Worm (Caenorhabditis elegans) whole organism, L4/young adult: Measurements from ENCODE around the gene col-123.
A peak's percentile ranks its signal among the peaks of the same experiment; 100 is the strongest.

Experiments used
- W03F9.2 ChIP-seq: fragments of 150-350 bp; optimal IDR thresholded peaks from 2 replicates; lab custom pipeline; 2014; ENCODE audit warnings: missing biosample characterization, missing genetic modification characterization
- dao-5 ChIP-seq: sonication (generic microtip); optimal IDR thresholded peaks from 2 replicates; lab custom pipeline; 2016; ENCODE audit warnings: missing genotype, missing genetic modification characterization, moderate library complexity, missing compliant biosample characterization
- him-1 ChIP-seq: sonication (generic microtip); optimal IDR thresholded peaks from 2 replicates; lab custom pipeline; 2016; ENCODE audit warnings: missing genotype, missing genetic modification reagents, missing genetic modification characterization, missing compliant biosample characterization

Gene col-123

DNA sequence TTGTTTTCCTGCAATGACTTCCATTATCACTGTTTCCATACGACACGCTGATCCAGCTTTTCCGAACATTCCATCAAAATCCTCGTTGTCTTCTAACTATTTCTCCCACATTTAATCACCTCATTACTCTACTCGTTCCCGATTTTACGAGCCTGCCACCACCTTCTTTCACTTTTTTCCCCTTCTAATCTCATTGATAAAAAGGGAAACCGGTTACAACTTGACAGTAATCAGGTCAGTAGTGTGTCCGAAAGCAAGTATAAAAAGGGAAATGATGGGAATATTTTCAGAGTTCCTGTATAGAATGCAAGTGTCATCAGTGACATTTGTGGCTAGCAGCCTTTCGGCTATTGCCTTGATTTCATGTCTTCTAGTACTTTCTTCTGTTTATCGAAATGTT, at the start of gene col-123:
TSS of gene col-123 (plus strand) at position 301 of the 400 bp plus-strand sequence.
- TF ChIP-seq dao-5 (tag; lab: Kevin White, UChicago), result no peak
- TF ChIP-seq him-1, result no peak
- TF ChIP-seq W03F9.2, result no peak

DNA sequence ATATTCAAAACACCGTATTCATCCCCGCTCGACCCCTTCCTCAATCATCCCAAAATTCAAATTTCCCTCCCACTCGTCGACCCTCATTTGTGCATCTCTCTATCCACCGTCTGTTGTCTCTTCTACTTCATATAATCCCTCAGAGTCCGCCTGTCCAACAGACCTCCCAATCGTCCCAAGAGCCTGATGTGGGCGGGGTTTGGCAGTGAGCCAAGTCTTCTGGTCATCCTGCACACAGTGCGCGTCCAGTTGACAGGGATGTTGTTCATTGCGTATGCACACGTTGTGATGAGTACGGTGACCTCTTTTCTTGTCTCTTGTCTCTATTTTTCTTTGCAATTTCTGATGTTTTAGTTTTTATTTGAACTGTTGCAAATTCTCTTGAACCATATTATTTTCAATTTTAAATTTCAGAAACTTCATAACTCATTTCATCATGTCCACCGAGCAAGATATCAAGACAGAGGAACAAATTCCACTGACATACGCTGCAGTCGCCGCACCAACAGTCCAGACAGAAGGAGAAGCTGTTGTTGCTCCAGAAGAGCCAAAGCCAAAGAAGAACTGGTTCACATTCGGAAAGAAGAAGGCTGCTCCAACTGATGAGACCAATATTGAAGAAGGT, 49.5 kb upstream of the col-123 start, which contains the start of gene cav-1:
TSS of gene cav-1 (plus strand) at position 415 of the 625 bp plus-strand sequence.
- TF ChIP-seq dao-5 (tag; lab: Kevin White, UChicago), result no peak
- TF ChIP-seq W03F9.2, result no peak
- TF ChIP-seq him-1, result no peak

DNA sequence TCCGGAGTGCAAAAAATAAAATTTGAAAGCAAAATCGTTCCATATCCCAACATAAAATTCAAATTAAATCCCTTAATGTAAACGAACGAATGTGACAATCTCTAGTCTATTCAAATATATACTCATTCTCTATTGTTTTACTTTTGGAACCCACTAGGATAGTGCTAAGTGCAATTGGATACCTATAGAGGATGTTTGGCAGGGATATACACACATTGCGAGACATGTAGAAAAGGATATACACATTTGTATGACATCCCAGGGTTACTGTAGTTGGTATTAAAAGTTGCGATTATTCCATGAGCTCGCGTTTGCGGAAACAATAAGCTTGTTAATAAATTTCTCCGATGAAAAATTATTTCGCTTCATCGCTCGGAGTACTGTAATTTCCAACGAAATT, 48.3 kb upstream of the col-123 start:
- TF ChIP-seq W03F9.2, result no peak
- no peak for TF ChIP-seq him-1
- TF ChIP-seq dao-5 (tag; lab: Kevin White, UChicago), result no peak

DNA sequence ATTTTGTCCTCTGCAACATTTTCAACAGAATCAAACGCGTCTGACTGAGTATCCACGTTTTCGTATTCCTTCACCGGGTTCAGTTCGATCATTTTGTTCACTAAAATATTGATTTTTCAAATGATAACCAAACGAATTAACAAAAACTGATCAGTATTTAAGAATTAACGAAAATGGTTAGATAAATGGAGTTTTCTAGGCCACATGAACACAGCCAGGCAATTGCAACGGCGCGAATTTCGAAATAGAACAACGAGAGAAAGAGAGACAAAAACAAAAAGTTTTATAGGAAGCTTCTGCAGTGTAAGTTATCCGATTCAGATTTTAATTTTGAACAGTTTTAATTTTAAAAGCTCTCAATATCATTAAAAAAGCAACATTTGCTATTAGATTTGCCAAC, 44.2 kb upstream of the col-123 start, which contains the start of gene sna-2:
TSS of gene sna-2 (minus strand) at position 100 of the 400 bp plus-strand sequence.
- TF ChIP-seq W03F9.2 (no peak), him-1 (no peak), dao-5 (tag; lab: Kevin White, UChicago) (no peak)

DNA sequence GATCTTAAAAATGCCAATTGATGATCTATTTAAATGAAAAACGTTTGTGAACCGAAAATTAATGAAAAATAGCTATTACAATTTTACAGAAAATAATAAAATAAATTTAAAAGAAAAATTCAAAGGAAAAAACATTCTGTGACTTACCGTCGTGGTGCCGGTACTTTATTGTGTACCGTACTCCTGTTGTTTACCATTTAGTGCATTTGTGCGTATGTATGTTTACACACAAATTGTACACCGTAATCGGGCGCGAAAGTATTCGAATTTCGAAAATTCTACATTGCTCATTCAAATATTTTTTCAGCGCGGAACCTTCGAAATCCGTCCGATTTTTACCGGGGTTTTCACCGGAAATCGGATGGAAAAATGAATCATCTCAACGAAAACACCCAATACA, 43.7 kb upstream of the col-123 start, which contains the start of gene T13F2.6:
TSS of gene T13F2.6 (plus strand) at position 306 of the 400 bp plus-strand sequence.
- TF ChIP-seq W03F9.2 (peak; percentile 43), him-1 (no peak), dao-5 (tag; lab: Kevin White, UChicago) (no peak)

DNA sequence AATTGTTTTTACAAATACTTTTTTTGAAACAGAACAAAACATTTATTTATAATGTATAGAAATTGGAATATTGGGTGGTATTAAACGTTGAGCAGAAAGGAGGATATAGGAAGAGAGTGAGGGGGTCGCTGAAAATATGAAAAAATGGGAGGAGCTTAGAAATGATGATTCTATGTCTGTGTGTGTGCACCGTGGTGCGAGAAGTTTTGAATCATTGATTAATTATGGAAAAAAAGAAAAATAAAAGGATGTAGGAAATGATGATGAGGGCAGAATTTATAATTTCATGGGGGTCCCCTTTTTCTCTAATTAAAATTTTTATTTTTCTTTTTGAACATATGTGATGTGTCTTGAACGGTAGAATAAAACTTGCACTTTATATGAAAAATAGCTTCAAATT, 37.0 kb upstream of the col-123 start, which contains the start of gene sre-4:
TSS of gene sre-4 (minus strand) at position 101 of the 400 bp plus-strand sequence.
- TF ChIP-seq dao-5 (tag; lab: Kevin White, UChicago), result no peak
- TF ChIP-seq W03F9.2, result no peak
- TF ChIP-seq him-1, result no peak

DNA sequence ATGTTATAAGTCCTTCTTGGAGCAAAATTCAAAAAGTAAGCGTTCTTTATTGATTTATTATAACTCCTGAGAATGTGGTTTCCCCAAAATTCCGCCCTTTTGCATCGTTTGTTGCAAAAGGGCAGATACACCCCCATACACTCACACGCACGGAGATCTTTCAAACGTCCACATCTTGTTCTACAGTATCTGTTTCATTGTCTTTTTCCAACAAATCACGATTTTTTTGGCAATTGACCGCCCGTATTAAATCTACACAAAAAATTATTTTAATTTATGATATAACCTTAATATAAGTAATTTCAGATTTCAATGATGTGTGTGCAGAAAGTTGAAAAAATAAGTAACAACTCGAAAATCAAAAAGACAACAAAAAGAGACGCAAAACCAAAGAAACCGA, 32.2 kb upstream of the col-123 start, which contains the start of gene T13F2.4:
TSS of gene T13F2.4 (plus strand) at position 301 of the 400 bp plus-strand sequence.
- no peak for TF ChIP-seq dao-5 (tag; lab: Kevin White, UChicago)
- no peak for TF ChIP-seq him-1
- no peak for TF ChIP-seq W03F9.2

DNA sequence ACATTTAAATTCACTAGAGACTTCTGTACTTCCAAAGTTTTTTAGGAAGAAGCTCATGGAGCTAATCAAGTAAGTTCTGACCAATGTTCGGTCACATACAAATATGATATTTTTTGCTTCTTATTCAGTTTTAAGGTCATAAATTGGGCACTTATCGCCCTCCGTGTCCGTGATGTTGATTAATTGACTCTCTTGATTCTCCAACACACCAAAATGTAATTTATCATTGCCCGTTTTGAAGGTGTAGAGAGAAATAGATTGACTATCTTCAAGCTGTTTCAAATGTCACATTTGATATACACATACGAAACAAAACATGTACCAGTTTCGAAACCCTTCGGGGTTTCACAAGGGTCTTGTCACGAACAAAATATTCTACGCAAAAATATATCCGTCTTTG, 31.0 kb upstream of the col-123 start:
- TF ChIP-seq him-1 (no peak), W03F9.2 (no peak), dao-5 (tag; lab: Kevin White, UChicago) (no peak)

DNA sequence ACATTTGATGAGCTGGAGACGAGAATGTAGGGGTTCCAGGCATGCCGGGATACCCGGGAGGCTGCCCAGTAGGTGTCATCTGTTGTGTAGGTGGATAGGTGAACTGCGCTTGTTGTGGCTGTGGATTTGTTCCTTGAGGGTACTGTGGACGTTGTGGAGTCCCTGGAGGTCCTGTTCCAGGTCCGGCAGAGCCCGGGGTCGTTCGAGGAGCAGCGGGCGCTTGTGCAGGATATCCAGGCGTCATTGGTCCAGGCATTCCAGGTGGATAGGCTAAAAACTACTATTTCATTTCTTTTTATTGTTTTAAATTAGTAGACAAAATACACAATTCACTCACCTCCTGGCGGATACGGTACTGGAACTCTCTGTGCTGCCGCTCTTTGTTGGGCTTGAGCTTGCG, 26.5 kb upstream of the col-123 start:
- TF ChIP-seq W03F9.2, result no peak
- no peak for TF ChIP-seq dao-5 (tag; lab: Kevin White, UChicago)
- no peak for TF ChIP-seq him-1

DNA sequence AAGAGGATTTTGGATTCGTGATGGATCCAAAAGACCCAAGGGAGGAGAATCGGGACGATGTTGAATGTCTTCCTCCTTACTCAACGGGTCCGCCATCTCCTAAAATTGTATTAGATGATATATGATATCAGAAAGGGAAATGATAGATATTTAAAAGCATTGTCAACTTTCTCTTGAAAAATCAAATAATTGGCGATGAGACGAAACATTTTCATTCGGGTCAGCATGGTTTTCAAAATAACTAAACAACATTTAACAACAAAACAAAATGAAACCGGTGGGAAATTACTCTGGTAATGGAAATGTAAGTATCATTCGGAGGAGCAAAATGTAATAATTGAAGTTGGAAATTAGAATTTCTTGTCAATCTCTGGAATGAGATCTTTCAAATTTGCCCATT, 25.2 kb upstream of the col-123 start, which contains the start of gene pis-1:
TSS of gene pis-1 (minus strand) at position 101 of the 400 bp plus-strand sequence.
- no peak for TF ChIP-seq him-1

DNA sequence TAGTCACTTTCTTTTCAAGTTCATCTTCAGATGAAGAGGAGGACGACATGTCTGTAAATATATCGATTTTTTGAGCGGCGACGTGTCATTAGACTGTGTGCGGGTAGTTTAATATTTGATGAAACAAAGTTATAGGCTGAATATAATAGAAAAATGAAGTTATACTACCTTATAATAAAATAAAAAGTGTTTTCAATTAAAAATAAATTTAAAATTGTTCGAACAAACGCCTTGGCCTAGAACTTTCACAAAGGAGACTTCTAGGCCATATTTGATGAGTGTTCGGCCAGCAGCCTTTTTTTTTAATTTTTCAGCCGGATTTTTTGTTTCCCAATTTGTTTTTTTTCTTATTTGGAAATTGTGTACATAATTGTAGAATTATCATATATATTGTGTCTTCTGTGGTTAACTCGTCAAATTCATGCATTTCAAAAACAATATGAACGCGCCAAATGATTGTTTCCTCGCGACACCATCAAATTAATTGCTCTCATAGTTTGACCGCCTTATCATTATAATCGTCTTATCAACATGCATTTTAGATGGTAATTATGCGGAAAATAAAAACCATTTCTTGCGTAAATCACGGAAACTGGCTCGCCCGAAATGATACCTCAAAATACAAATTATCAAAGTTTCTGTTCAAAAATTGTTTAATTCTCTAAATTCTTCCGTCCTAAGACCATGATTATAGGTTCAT, 24.3 kb upstream of the col-123 start, which contains the start of gene T13F2.2:
TSS of gene T13F2.2 (minus strand) at position 51 of the 700 bp plus-strand sequence.
- TF ChIP-seq him-1 (no peak), W03F9.2 (no peak)

DNA sequence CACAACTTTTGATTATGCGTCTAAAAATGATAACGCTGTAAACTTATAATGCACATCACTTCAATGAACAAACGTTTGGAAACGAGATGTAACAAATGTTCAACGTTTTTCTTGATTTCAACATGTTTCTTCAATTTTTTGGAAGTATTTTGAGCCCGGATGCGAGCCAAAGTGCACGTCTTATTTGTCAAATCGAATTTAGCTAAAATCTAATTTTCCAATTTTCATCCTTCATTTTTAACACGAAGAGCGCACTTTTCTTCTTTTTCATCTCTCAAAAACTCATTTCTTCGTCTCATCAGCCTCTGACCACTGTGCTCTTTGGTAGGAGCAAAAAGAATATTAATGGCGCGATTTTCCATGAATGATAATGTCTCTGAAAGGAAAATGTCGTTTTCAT, 23.4 kb upstream of the col-123 start:
- TF ChIP-seq him-1 (no peak), dao-5 (tag; lab: Kevin White, UChicago) (no peak), W03F9.2 (no peak)

DNA sequence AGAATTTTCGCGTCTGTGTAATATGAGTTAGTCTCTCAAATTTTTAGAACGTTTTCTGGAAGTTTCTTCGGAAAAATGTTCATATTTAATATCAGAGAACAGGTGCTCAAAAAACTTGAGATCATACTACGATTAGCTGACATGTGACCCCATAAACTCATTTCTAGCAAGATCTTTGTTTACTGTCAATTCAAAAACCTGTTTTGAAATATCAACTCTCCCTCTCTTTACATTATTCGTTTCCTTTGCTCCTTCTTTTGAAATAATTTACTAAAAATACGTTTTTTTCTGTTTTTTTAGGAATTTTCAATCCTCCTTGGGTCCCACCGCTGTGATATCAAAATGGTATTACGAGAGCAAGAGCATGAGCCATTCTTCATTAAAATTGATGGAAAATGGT, 22.6 kb upstream of the col-123 start, which contains the start of gene fat-4:
TSS of gene fat-4 (plus strand) at position 301 of the 400 bp plus-strand sequence.
- TF ChIP-seq W03F9.2, result no peak
- no peak for TF ChIP-seq dao-5 (tag; lab: Kevin White, UChicago)

DNA sequence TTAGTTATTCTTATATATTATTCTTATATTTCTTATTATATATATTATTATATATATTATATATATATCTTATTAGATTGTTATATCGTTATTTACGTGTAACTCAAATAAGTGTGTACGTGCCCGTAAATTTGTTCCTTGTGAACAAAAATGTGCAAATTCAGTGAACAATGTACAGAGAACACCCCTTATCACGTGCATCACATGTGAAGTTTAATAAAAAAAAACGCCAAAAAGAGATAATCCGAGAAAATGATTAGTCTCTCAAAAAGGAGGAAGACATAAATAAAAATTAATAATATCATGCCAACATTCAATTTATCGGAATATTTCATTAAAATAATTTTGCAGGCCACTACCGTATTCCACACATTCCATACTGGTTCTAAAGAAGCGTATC, 22.1 kb upstream of the col-123 start:
- TF ChIP-seq him-1 (no peak), dao-5 (tag; lab: Kevin White, UChicago) (no peak), W03F9.2 (no peak)

DNA sequence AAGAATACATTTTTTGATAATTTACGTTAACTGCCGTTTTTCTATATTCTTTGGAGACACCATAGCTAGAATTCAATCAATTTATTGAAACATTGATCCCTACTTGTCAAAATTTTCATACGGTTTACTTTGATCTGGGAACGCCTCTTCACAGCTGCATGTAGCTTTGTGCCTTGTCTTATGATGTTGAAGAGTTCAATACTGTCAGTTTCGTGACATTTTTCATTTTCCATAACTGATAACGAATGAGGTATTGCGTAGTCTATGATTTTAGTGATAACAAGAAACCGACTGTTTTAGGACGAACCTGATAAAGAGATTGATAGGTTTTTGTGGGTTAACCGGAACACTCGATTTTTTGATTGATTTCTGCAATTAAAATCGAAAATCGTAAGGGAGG, 20.3 kb upstream of the col-123 start:
- no peak for TF ChIP-seq him-1
- peak; percentile 2 for TF ChIP-seq W03F9.2
